Fruit fly (Drosophila melanogaster) whole organism, embryonic: Measurements from ENCODE around the gene CG18132.
A peak's percentile ranks its signal among the peaks of the same experiment; 100 is the strongest.

Experiments used
- BEAF-32 ChIP-seq: fragments of 200-800 bp; sonication (Bioruptor generic); optimal IDR thresholded peaks from 3 replicates; lab custom pipeline; 2017; ENCODE audit warnings: missing biosample characterization, missing genetic modification characterization, mild to moderate bottlenecking, moderate library complexity, missing genetic modification reagents
- Blimp-1 ChIP-seq: fragments of 200-800 bp; sonication (Bioruptor generic); optimal IDR thresholded peaks from 3 replicates; lab custom pipeline; 2018; ENCODE audit warnings: missing biosample characterization, missing genetic modification characterization, mild to moderate bottlenecking, moderate library complexity, missing genetic modification reagents
- CG1024 ChIP-seq: fragments of 200-800 bp; sonication (Bioruptor generic); IDR thresholded peaks from 2 replicates; pipeline ENCODE4 v1.3.6; 2022; ENCODE audit warnings: missing biosample characterization, missing genetic modification characterization
- CG10321 ChIP-seq: fragments of 200-800 bp; sonication (Bioruptor generic); IDR thresholded peaks from 2 replicates; pipeline ENCODE4 v1.3.6; 2022; ENCODE audit warnings: missing biosample characterization, missing genetic modification characterization
- CG11398 ChIP-seq: fragments of 200-800 bp; sonication (Bioruptor generic); optimal IDR thresholded peaks from 2 replicates; lab custom pipeline; 2016; ENCODE audit warnings: missing biosample characterization, missing genetic modification characterization
- CG12236 ChIP-seq: fragments of 200-800 bp; sonication (Bioruptor generic); optimal IDR thresholded peaks from 2 replicates; lab custom pipeline; 2016; ENCODE audit warnings: missing biosample characterization, missing genetic modification characterization
- CG12744 ChIP-seq: fragments of 200-800 bp; sonication (Bioruptor generic); optimal IDR thresholded peaks from 2 replicates; lab custom pipeline; 2016; ENCODE audit warnings: missing biosample characterization, missing genetic modification characterization
- CG12942 ChIP-seq: fragments of 200-800 bp; sonication (Bioruptor generic); optimal IDR thresholded peaks from 3 replicates; lab custom pipeline; 2016; ENCODE audit warnings: missing biosample characterization, missing genetic modification characterization
- CG13624 ChIP-seq: fragments of 200-800 bp; sonication (Bioruptor generic); optimal IDR thresholded peaks from 2 replicates; lab custom pipeline; 2016; ENCODE audit warnings: missing biosample characterization, missing genetic modification characterization
- CG14667 ChIP-seq: fragments of 200-800 bp; sonication (Bioruptor generic); IDR thresholded peaks from 2 replicates; pipeline ENCODE4 v1.3.6; 2022; ENCODE audit warnings: missing biosample characterization, missing genetic modification characterization
- CG16815 ChIP-seq: fragments of 200-800 bp; sonication (Bioruptor generic); optimal IDR thresholded peaks from 3 replicates; lab custom pipeline; 2017; ENCODE audit warnings: missing biosample characterization, mild to moderate bottlenecking, missing genetic modification characterization
- CG17359 ChIP-seq: fragments of 200-800 bp; sonication (Bioruptor generic); optimal IDR thresholded peaks from 3 replicates; lab custom pipeline; 2018; ENCODE audit warnings: missing biosample characterization, mild to moderate bottlenecking, missing genetic modification characterization, moderate library complexity
- CG17361 ChIP-seq: fragments of 200-800 bp; sonication (Bioruptor generic); IDR thresholded peaks from 3 replicates; pipeline ENCODE4 v1.3.6; 2022; ENCODE audit warnings: missing biosample characterization, missing genetic modification characterization
- CG17568 ChIP-seq: fragments of 200-800 bp; sonication (Bioruptor generic); optimal IDR thresholded peaks from 2 replicates; lab custom pipeline; 2018; ENCODE audit warnings: missing biosample characterization, mild to moderate bottlenecking, missing genetic modification characterization, moderate library complexity
- CG18764 ChIP-seq: fragments of 200-800 bp; sonication (Bioruptor generic); optimal IDR thresholded peaks from 3 replicates; lab custom pipeline; 2016; ENCODE audit warnings: missing biosample characterization, missing genetic modification characterization
- CG2889 ChIP-seq: fragments of 200-800 bp; sonication (Bioruptor generic); IDR thresholded peaks from 3 replicates; pipeline ENCODE4 v1.3.6; 2022; ENCODE audit warnings: missing biosample characterization, missing genetic modification characterization
- CG3163 ChIP-seq: fragments of 200-800 bp; sonication (Bioruptor generic); optimal IDR thresholded peaks from 3 replicates; lab custom pipeline; 2016; ENCODE audit warnings: missing biosample characterization, missing genetic modification characterization
- CG7839 ChIP-seq: fragments of 200-800 bp; sonication (Bioruptor generic); optimal IDR thresholded peaks from 3 replicates; lab custom pipeline; 2018; ENCODE audit warnings: missing biosample characterization, mild to moderate bottlenecking, missing genetic modification characterization, moderate library complexity
- CG8089 ChIP-seq: fragments of 200-800 bp; sonication (Bioruptor generic); optimal IDR thresholded peaks from 3 replicates; lab custom pipeline; 2016; ENCODE audit warnings: missing biosample characterization, missing genetic modification characterization
- CTCF ChIP-seq: fragments of 200-800 bp; sonication (Bioruptor generic); optimal IDR thresholded peaks from 2 replicates; lab custom pipeline; 2017; ENCODE audit warnings: missing biosample characterization, mild to moderate bottlenecking, missing genetic modification characterization, moderate library complexity
- Chrac-16 ChIP-seq: fragments of 200-800 bp; sonication (Bioruptor generic); optimal IDR thresholded peaks from 3 replicates; lab custom pipeline; 2016; ENCODE audit warnings: missing biosample characterization, missing genetic modification characterization
- Deaf1 ChIP-seq: fragments of 200-800 bp; optimal IDR thresholded peaks from 3 replicates; lab custom pipeline; 2019; ENCODE audit warnings: missing biosample characterization, mild to moderate bottlenecking, missing genetic modification characterization, moderate library complexity
- Eip74EF ChIP-seq, 2 experiments: fragments of 200-800 bp in 1 of 2; fragments of >200 bp in 1 of 2; sonication (Bioruptor generic) in 1 of 2; optimal IDR thresholded peaks; 2 replicates each; lab custom pipeline; 2017 to 2019; ENCODE audit warnings: missing biosample characterization in 2 of 2, missing genetic modification characterization in 2 of 2, mild to moderate bottlenecking in 1 of 2, moderate library complexity in 1 of 2
- Hey ChIP-seq: fragments of 200-800 bp; sonication (Bioruptor generic); optimal IDR thresholded peaks from 3 replicates; lab custom pipeline; 2018; ENCODE audit warnings: missing biosample characterization, mild to moderate bottlenecking, missing genetic modification characterization
- HmgZ ChIP-seq: fragments of 200-800 bp; sonication (Bioruptor generic); optimal IDR thresholded peaks from 2 replicates; lab custom pipeline; 2018; ENCODE audit warnings: missing biosample characterization, mild to moderate bottlenecking, missing genetic modification characterization
- Hmx ChIP-seq: fragments of 200-800 bp; sonication (Bioruptor generic); optimal IDR thresholded peaks from 2 replicates; lab custom pipeline; 2016; ENCODE audit warnings: missing biosample characterization, missing genetic modification characterization
- Kr ChIP-seq: fragments of 200-800 bp; sonication (Bioruptor generic); optimal IDR thresholded peaks from 2 replicates; lab custom pipeline; 2017; ENCODE audit warnings: missing biosample characterization, mild to moderate bottlenecking, missing genetic modification characterization
- Max ChIP-seq: fragments of 200-800 bp; sonication (Bioruptor generic); optimal IDR thresholded peaks from 2 replicates; lab custom pipeline; 2016; ENCODE audit warnings: missing biosample characterization, mild to moderate bottlenecking, missing genetic modification characterization
- NC2β ChIP-seq: fragments of 200-800 bp; sonication (Bioruptor generic); optimal IDR thresholded peaks from 2 replicates; lab custom pipeline; 2016; ENCODE audit warnings: missing biosample characterization, missing genetic modification characterization
- NFAT ChIP-seq: fragments of 200-800 bp; sonication (Bioruptor generic); IDR thresholded peaks from 2 replicates; pipeline ENCODE4 v1.3.6; 2022; ENCODE audit warnings: missing biosample characterization, missing genetic modification characterization
- Pdp1 ChIP-seq, 2 experiments: fragments of 200-800 bp; sonication (Bioruptor generic); optimal IDR thresholded peaks; 3 replicates each; lab custom pipeline; 2016; ENCODE audit warnings: missing biosample characterization in 2 of 2, missing genetic modification characterization in 2 of 2, mild to moderate bottlenecking in 1 of 2, moderate library complexity in 1 of 2
- Rx ChIP-seq: fragments of 200-800 bp; sonication (Bioruptor generic); IDR thresholded peaks from 2 replicates; pipeline ENCODE4 v1.3.6; 2022; ENCODE audit warnings: missing biosample characterization, missing genetic modification characterization
- Ssrp ChIP-seq: fragments of 200-800 bp; sonication (Bioruptor generic); optimal IDR thresholded peaks from 2 replicates; lab custom pipeline; 2018; ENCODE audit warnings: missing biosample characterization, mild to moderate bottlenecking, missing genetic modification characterization, moderate library complexity
- ab ChIP-seq: fragments of 200-800 bp; sonication (Bioruptor generic); optimal IDR thresholded peaks from 2 replicates; lab custom pipeline; 2016; ENCODE audit warnings: missing biosample characterization, missing genetic modification characterization
- caup ChIP-seq: fragments of 200-800 bp; sonication (Bioruptor generic); optimal IDR thresholded peaks from 3 replicates; lab custom pipeline; 2017; ENCODE audit warnings: missing biosample characterization, mild to moderate bottlenecking, missing genetic modification characterization, moderate library complexity; ENCODE audit not compliant: severe bottlenecking
- da ChIP-seq: fragments of 200-800 bp; sonication (Bioruptor generic); optimal IDR thresholded peaks from 2 replicates; lab custom pipeline; 2016; ENCODE audit warnings: missing biosample characterization, missing genetic modification characterization
- ems ChIP-seq: fragments of 200-800 bp; sonication (Bioruptor generic); optimal IDR thresholded peaks from 3 replicates; lab custom pipeline; 2016; ENCODE audit warnings: missing biosample characterization, missing genetic modification characterization
- en ChIP-seq: fragments of 200-800 bp; sonication (Bioruptor generic); optimal IDR thresholded peaks from 2 replicates; lab custom pipeline; 2016; ENCODE audit warnings: missing biosample characterization, missing genetic modification characterization
- eve ChIP-seq, 2 experiments: fragments of >200 bp; optimal IDR thresholded peaks; 2 replicates each; lab custom pipeline; 2017; ENCODE audit warnings: missing biosample characterization in 2 of 2, missing genetic modification characterization in 2 of 2
- gfzf ChIP-seq: fragments of 200-800 bp; sonication (Bioruptor generic); optimal IDR thresholded peaks from 2 replicates; lab custom pipeline; 2016; ENCODE audit warnings: missing biosample characterization, mild to moderate bottlenecking, missing genetic modification characterization, moderate library complexity
- klu ChIP-seq: fragments of 200-800 bp; sonication (Bioruptor generic); IDR thresholded peaks from 2 replicates; pipeline ENCODE4 v1.3.6; 2022; ENCODE audit warnings: missing biosample characterization, missing genetic modification characterization
- knrl ChIP-seq: fragments of 200-800 bp; sonication (Bioruptor generic); IDR thresholded peaks from 3 replicates; pipeline ENCODE4 v1.3.6; 2022; ENCODE audit warnings: missing biosample characterization, missing genetic modification characterization; ENCODE audit not compliant: partially characterized antibody
- maf-S ChIP-seq: fragments of 200-800 bp; sonication (Bioruptor generic); optimal IDR thresholded peaks from 2 replicates; lab custom pipeline; 2016; ENCODE audit warnings: missing biosample characterization, missing genetic modification characterization
- ranshi ChIP-seq: fragments of 200-800 bp; sonication (Bioruptor generic); IDR thresholded peaks from 2 replicates; pipeline ENCODE4 v1.3.6; 2022; ENCODE audit warnings: missing biosample characterization, missing genetic modification characterization
- schlank ChIP-seq: fragments of 200-800 bp; sonication (Bioruptor generic); optimal IDR thresholded peaks from 2 replicates; lab custom pipeline; 2018; ENCODE audit warnings: missing biosample characterization, mild to moderate bottlenecking, missing genetic modification characterization
- sisA ChIP-seq: fragments of 200-800 bp; sonication (Bioruptor generic); IDR thresholded peaks from 2 replicates; pipeline ENCODE4 v1.3.6; 2022; ENCODE audit warnings: missing biosample characterization, missing genetic modification characterization
- so ChIP-seq: fragments of 200-800 bp; sonication (Bioruptor generic); IDR thresholded peaks from 3 replicates; pipeline ENCODE4 v1.3.6; 2022; ENCODE audit warnings: missing biosample characterization, missing genetic modification characterization
- tll ChIP-seq, 2 experiments: fragments of 200-800 bp in 1 of 2; fragments of >200 bp in 1 of 2; sonication (Bioruptor generic) in 1 of 2; optimal IDR thresholded peaks; 2 replicates each; lab custom pipeline; 2017 to 2019; ENCODE audit warnings: missing biosample characterization in 2 of 2, missing genetic modification characterization in 2 of 2, mild to moderate bottlenecking in 1 of 2, moderate library complexity in 1 of 2
- tup ChIP-seq: fragments of 200-800 bp; sonication (Bioruptor generic); optimal IDR thresholded peaks from 2 replicates; lab custom pipeline; 2016; ENCODE audit warnings: missing biosample characterization, mild to moderate bottlenecking, missing genetic modification characterization, moderate library complexity
- vvl ChIP-seq: fragments of 200-800 bp; sonication (Bioruptor generic); IDR thresholded peaks from 2 replicates; pipeline ENCODE4 v1.3.6; 2022; ENCODE audit warnings: missing biosample characterization, missing genetic modification characterization

The CG18132 gene

DNA sequence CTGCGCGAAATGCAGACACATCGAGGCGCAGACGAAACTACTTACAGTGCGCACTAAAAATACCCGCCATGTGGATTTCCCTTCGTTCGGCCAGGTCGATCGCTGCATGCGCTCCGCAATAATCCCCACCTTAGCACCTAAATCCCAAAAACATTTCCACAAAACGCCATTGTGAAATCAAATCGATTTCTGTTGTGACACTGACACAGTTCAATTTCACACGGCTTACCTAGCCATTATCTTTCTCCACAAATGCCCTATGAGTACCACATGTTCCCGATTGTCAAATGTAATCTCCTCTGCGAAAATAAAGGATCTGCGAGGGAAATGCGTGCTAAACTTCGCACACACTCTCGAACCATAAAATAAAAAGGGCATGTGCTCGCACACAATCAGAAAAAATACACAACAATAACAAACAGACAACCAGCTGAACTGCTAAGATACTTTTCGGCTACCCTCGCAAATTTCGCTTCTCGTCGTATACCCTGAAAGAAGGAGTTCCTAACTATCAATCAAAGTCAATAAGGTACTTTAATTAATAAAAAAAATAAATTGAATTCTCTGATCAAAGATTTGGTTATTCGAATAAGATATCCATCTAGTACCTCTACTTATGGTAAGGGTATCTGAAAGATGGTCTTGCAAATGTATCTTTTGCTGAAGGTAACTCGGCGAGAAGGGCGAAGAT, 31.2 kb downstream of the CG18132 start (continued):
- TF ChIP-seq Max (GFP tag; lab: Kevin White, UChicago) (no peak), CG17359 (peak; percentile 32), Eip74EF (GFP tag; optimal IDR thresholded peaks at IDR 0.05; lab: Kevin White, UChicago) (no peak), Rx (GFP tag; lab: Robert Waterston, UW) (no peak), CG14667 (GFP tag; lab: Robert Waterston, UW) (peak; percentile 21; the same call in 1 of the 2 replicates), Chrac-16 (GFP tag; lab: Kevin White, UChicago) (no peak), Ssrp (no peak), CG12942 (GFP tag; lab: Kevin White, UChicago) (no peak), Kr (GFP tag; lab: Kevin White, UChicago) (no peak), CG13624 (no peak), maf-S (GFP tag; lab: Kevin White, UChicago) (no peak), Deaf1 (tag; lab: Kevin White, UChicago) (no peak), NC2β (GFP tag; lab: Kevin White, UChicago) (no peak), ranshi (peak; percentile 27; the same call in 1 of the 2 replicates), gfzf (GFP tag; lab: Kevin White, UChicago) (no peak), CG12236 (GFP tag; lab: Kevin White, UChicago) (no peak), CG10321 (GFP tag; lab: Robert Waterston, UW) (no peak), sisA (no peak), CG16815 (GFP tag; lab: Kevin White, UChicago) (no peak), schlank (tag; lab: Kevin White, UChicago) (no peak), da (no peak), Hmx (GFP tag; lab: Kevin White, UChicago) (no peak), en (GFP tag; lab: Kevin White, UChicago) (no peak), Pdp1 (GFP tag; optimal IDR thresholded peaks at IDR 0.05; lab: Kevin White, UChicago) (peak in 1 of 2 experiments; percentile 12), CTCF (GFP tag; lab: Kevin White, UChicago) (no peak), CG12744 (GFP tag; lab: Kevin White, UChicago) (no peak), CG17361 (0 out of 3 replicates have a peak, but pooled peaks have one; percentile 26), HmgZ (tag; lab: Kevin White, UChicago) (no peak), klu (GFP tag; lab: Robert Waterston, UW) (no peak), knrl (GFP tag; lab: Robert Waterston, UW) (no peak), CG3163 (GFP tag; lab: Kevin White, UChicago) (no peak), vvl (GFP tag; lab: Robert Waterston, UW) (0 out of 2 replicates have a peak, but pooled peaks have one; percentile 25), CG1024 (GFP tag; lab: Robert Waterston, UW) (no peak), ems (no peak), CG7839 (no peak), CG18764 (GFP tag; lab: Kevin White, UChicago) (no peak), tll (GFP tag; optimal IDR thresholded peaks at IDR 0.05; lab: Kevin White, UChicago) (peak in 1 of 2 experiments; percentile 9), caup (GFP tag; lab: Kevin White, UChicago) (no peak), so (peak; percentile 35; the same call in 1 of the 3 replicates), BEAF-32 (GFP tag; lab: Kevin White, UChicago) (no peak), Hey (tag; lab: Kevin White, UChicago) (no peak), eve (GFP tag; optimal IDR thresholded peaks at IDR 0.05; lab: Kevin White, UChicago) (peak in 1 of 2 experiments; percentile 37), Blimp-1 (no peak), ab (GFP tag; lab: Kevin White, UChicago) (no peak), CG2889 (no peak), CG17568 (GFP tag; lab: Kevin White, UChicago) (no peak), CG8089 (GFP tag; lab: Kevin White, UChicago) (no peak), tup (GFP tag; lab: Kevin White, UChicago) (no peak), NFAT (GFP tag; lab: Robert Waterston, UW) (no peak), CG11398 (GFP tag; lab: Kevin White, UChicago) (no peak)
